Worm (Caenorhabditis elegans): ENCODE measurements around the gene Y57G11C.23.

DNA sequence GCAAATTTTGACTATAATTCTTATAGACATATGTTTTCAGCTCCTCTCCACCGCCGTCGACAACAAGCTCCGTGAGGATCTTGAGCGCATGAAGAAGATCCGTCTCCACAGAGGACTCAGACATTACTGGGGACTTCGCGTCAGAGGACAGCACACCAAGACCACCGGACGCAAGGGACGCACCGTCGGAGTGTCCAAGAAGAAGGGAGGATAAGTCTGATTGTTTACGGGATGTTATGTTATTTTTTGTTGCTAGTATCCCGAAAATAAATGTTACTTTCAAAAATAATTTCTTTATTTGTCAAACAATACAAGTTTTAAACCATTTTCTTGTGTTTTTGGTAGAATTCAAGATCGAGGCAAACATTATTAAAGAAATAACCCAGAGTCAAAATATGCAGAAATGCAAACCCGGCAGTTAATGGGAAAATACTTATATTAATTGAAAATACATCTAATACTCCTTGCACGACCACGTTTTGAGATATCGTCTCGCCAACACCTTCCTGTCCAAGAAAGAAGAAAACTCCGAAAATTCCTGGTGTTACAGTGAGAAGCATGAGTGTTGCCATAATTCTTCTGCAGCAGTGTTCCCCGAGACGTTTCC, 35.3 kb downstream of the Y57G11C.23 start:
- no peak for TF ChIP-seq W03F9.2 (tag; optimal IDR thresholded peaks at IDR 0.05)
- no peak for TF ChIP-seq him-1 (tag; optimal IDR thresholded peaks at IDR 0.05)
- TF ChIP-seq dao-5 (tag; optimal IDR thresholded peaks at IDR 0.05) = no peak
